Fruit fly (Drosophila melanogaster): Measurements from ENCODE around the gene HBS1.

DNA sequence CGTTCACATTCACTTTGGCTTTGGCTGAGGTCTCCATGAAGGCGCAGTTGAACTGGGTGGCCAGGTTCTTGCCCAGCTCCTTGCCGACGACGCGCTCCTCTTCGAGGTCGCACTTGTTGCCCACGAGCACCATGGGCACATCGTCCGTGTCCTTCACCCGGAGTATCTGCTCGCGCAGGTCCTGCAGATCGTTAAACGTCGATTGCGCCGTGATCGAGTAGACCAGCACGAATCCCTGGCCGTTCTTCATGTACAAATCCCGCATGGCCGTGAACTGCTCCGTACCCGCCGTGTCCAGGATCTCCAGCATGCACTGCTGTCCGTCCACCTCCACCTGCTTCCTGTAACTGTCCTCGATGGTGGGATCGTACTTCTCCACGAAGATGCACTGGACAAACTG lies 4.3 kb downstream of the HBS1 start:
- TF ChIP-seq sv (GFP tag; optimal IDR thresholded peaks at IDR 0.05): no peak
- no peak for TF ChIP-seq psq (GFP tag; optimal IDR thresholded peaks at IDR 0.05)
- TF ChIP-seq Sp1 (GFP tag; optimal IDR thresholded peaks at IDR 0.05): no peak
- no peak for TF ChIP-seq Myc (optimal IDR thresholded peaks at IDR 0.05)
- no peak for TF ChIP-seq CG9705 (GFP tag; optimal IDR thresholded peaks at IDR 0.05)
- TF ChIP-seq rgr (GFP tag; optimal IDR thresholded peaks at IDR 0.05): no peak
- TF ChIP-seq Hr83 (GFP tag; optimal IDR thresholded peaks at IDR 0.05; ENCODE audit: poor library complexity, severe bottlenecking): no peak

Data from whole organism, wandering third instar larva.